Fruit fly (Drosophila melanogaster): Measurements from ENCODE around the gene CG6678.

DNA sequence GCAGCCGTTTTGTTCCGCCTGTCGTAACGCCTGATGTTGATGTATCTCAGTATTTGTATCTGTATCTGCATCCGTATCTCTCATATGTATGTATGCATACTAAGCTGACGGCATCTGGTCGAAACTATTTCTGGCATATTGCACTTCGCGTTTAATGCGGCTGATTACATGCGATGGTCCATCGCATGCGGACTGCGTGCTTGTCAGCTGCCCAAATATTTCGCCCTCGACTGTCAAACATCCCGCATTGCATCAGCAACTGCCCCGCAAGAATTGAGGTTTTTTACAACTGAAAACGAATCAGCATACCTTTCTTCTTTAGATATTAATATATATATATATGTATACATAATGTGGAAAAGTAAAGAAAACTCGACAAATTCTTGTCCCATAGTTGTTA, 24.0 kb upstream of the CG6678 start:
- TF ChIP-seq psq (optimal IDR thresholded peaks at IDR 0.05) (no peak), insv (optimal IDR thresholded peaks at IDR 0.05) (no peak), ttk (optimal IDR thresholded peaks at IDR 0.05) (no peak), h (optimal IDR thresholded peaks at IDR 0.05) (no peak), Sin3A (optimal IDR thresholded peaks at IDR 0.05) (no peak), Myc (optimal IDR thresholded peaks at IDR 0.05) (no peak)
